Fruit fly (Drosophila melanogaster): Measurements from ENCODE around the gene mwh.

- TF ChIP-seq CG17806 (tag; optimal IDR thresholded peaks at IDR 0.05) (peak; percentile 8), CG32121 (GFP tag; IDR thresholded peaks at IDR 0.05) (no peak), CG14655 (GFP tag; optimal IDR thresholded peaks at IDR 0.05) (peak; percentile 51), CG4496 (GFP tag; IDR thresholded peaks at IDR 0.05) (no peak), CG8301 (tag; optimal IDR thresholded peaks at IDR 0.05) (peak; percentile 30), CG9948 (tag; optimal IDR thresholded peaks at IDR 0.05) (peak; percentile 30), CG12605 (GFP tag; IDR thresholded peaks at IDR 0.05) (no peak), D1 (tag; optimal IDR thresholded peaks at IDR 0.05) (no peak), gl (tag; optimal IDR thresholded peaks at IDR 0.05) (no peak), Pif1A (GFP tag; optimal IDR thresholded peaks at IDR 0.05) (peak; percentile 6), CG8159 (tag; optimal IDR thresholded peaks at IDR 0.05) (peak; percentile 55), CG13204 (GFP tag; optimal IDR thresholded peaks at IDR 0.05) (peak; percentile 21), rn (GFP tag; IDR thresholded peaks at IDR 0.05) (no peak)
Observed at dm6 chr3L:1204674-1205547, 4.3 kb downstream of the mwh start, which contains the start of gene CG9119.

Data from whole organism, pupa.